Fruit fly (Drosophila melanogaster): ENCODE measurements around the gene CG4066.

DNA sequence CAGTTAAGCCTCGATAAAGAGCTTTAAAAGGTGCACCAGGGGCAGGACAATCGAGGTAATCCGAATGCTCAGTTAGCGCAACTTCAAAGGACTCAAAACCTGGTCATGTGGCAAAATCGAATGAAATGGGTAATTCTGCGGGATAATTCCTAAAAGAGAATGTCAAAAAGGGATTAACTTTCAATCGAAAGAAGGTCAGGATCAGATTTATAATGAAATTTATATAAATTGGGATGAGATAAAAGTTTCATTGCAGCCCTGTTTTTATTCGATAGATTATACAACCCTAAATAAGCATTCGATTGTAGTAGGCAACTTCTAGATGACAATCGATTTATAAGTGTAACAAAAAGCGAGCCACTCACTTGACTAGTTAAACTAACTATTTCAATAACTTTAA is 12.1 kb downstream of the CG4066 start, which contains the start of gene CG10013:
- TF ChIP-seq CG8478 (optimal IDR thresholded peaks at IDR 0.05) (no peak), psq (optimal IDR thresholded peaks at IDR 0.05) (no peak)
